Fruit fly (Drosophila melanogaster) whole organism, wandering third instar larva: Measurements from ENCODE around the gene HDAC6.

Source experiments
- Abd-B ChIP-seq: fragments of >200 bp; optimal IDR thresholded peaks from 2 replicates; lab custom pipeline; 2017; ENCODE audit warnings: missing biosample characterization, missing genetic modification characterization
- CG9705 ChIP-seq: fragments of 200-800 bp; sonication (Bioruptor generic); optimal IDR thresholded peaks from 2 replicates; lab custom pipeline; 2018; ENCODE audit warnings: missing biosample characterization, mild to moderate bottlenecking, missing genetic modification characterization
- Dfd ChIP-seq: fragments of >200 bp; optimal IDR thresholded peaks from 2 replicates; lab custom pipeline; 2017; ENCODE audit warnings: missing biosample characterization, missing genetic modification characterization
- Dif ChIP-seq: fragments of 200-275, 200-300 bp; sonication (Bioruptor generic); optimal IDR thresholded peaks from 2 replicates; lab custom pipeline; 2018; ENCODE audit warnings: missing biosample characterization, missing genetic modification characterization; ENCODE audit not compliant: partially characterized antibody
- HLH106 ChIP-seq: fragments of 200-800 bp; optimal IDR thresholded peaks from 3 replicates; lab custom pipeline; 2019; ENCODE audit warnings: missing biosample characterization, mild to moderate bottlenecking, missing genetic modification characterization, moderate library complexity
- Hnf4 ChIP-seq: fragments of 200-800 bp; sonication (Bioruptor generic); optimal IDR thresholded peaks from 2 replicates; lab custom pipeline; 2016; ENCODE audit warnings: missing biosample characterization, mild to moderate bottlenecking, missing genetic modification characterization
- Hr78 ChIP-seq: fragments of >200 bp; optimal IDR thresholded peaks from 2 replicates; lab custom pipeline; 2017; ENCODE audit warnings: missing biosample characterization, missing genetic modification characterization
- Hr83 ChIP-seq: fragments of 200-300 bp; sonication (Bioruptor generic); optimal IDR thresholded peaks from 2 replicates; lab custom pipeline; 2016; ENCODE audit warnings: missing biosample characterization, mild to moderate bottlenecking, missing genetic modification characterization, moderate library complexity; ENCODE audit not compliant: poor library complexity, severe bottlenecking
- Myc ChIP-seq: fragments of >200 bp; optimal IDR thresholded peaks from 2 replicates; lab custom pipeline; 2017
- N ChIP-seq: fragments of >200 bp; optimal IDR thresholded peaks from 2 replicates; lab custom pipeline; 2018; ENCODE audit warnings: missing biosample characterization, missing external identifiers, missing genetic modification characterization
- Rel ChIP-seq, 2 experiments: fragments of 200-800 bp; sonication (Bioruptor generic) in 1 of 2; optimal IDR thresholded peaks; 2 replicates in 1 of 2; 3 replicates in 1 of 2; lab custom pipeline; 2016 to 2019; ENCODE audit warnings: mild to moderate bottlenecking in 2 of 2, missing biosample characterization in 2 of 2, missing genetic modification characterization in 2 of 2, moderate library complexity in 1 of 2
- Sp1 ChIP-seq: fragments of 200-800 bp; sonication (Bioruptor generic); optimal IDR thresholded peaks from 3 replicates; lab custom pipeline; 2019; ENCODE audit warnings: missing biosample characterization, mild to moderate bottlenecking, missing genetic modification characterization, moderate library complexity
- br ChIP-seq: fragments of 200-800 bp; sonication (Bioruptor generic); optimal IDR thresholded peaks from 2 replicates; lab custom pipeline; 2016; ENCODE audit warnings: missing biosample characterization, missing genetic modification characterization
- dl ChIP-seq, 2 experiments: fragments of 175-275, 200-275 bp in 1 of 2; fragments of 200-275 bp in 1 of 2; sonication (Bioruptor generic); optimal IDR thresholded peaks; lab custom pipeline; 2018; ENCODE audit warnings: mild to moderate bottlenecking in 2 of 2, missing biosample characterization in 2 of 2, missing genetic modification characterization in 2 of 2, moderate library complexity in 2 of 2; ENCODE audit not compliant: partially characterized antibody in 2 of 2, insufficient read depth in 1 of 2
- dmrt93B ChIP-seq: fragments of 200-800 bp; sonication (Bioruptor generic); optimal IDR thresholded peaks from 2 replicates; lab custom pipeline; 2018; ENCODE audit warnings: missing biosample characterization, mild to moderate bottlenecking, missing genetic modification characterization
- ey ChIP-seq: fragments of 200-800 bp; sonication (Bioruptor generic); optimal IDR thresholded peaks from 2 replicates; lab custom pipeline; 2016; ENCODE audit warnings: missing biosample characterization, missing genetic modification characterization
- foxo ChIP-seq, 2 experiments: fragments of 200-800 bp; sonication (Bioruptor generic); optimal IDR thresholded peaks; 2 replicates in 1 of 2; 3 replicates in 1 of 2; lab custom pipeline; 2016 to 2017; ENCODE audit warnings: missing biosample characterization in 2 of 2, missing genetic modification characterization in 2 of 2
- fru ChIP-seq: fragments of 200-800 bp; sonication (Bioruptor generic); optimal IDR thresholded peaks from 3 replicates; lab custom pipeline; 2016; ENCODE audit warnings: missing biosample characterization, mild to moderate bottlenecking, missing genetic modification characterization
- h ChIP-seq: fragments of 200-800 bp; sonication (Bioruptor generic); optimal IDR thresholded peaks from 3 replicates; lab custom pipeline; 2016; ENCODE audit warnings: missing biosample characterization, mild to moderate bottlenecking, missing genetic modification characterization
- jim ChIP-seq: fragments of 175-275, 200-325 bp; sonication (Bioruptor generic); optimal IDR thresholded peaks from 2 replicates; lab custom pipeline; 2016; ENCODE audit warnings: missing biosample characterization, mild to moderate bottlenecking, missing genetic modification characterization
- lola ChIP-seq: fragments of >200 bp; optimal IDR thresholded peaks from 2 replicates; lab custom pipeline; 2017; ENCODE audit warnings: missing biosample characterization, missing genetic modification characterization
- pan ChIP-seq: fragments of >200 bp; optimal IDR thresholded peaks from 2 replicates; lab custom pipeline; 2017
- psq ChIP-seq: fragments of 200-800 bp; sonication (Bioruptor generic); optimal IDR thresholded peaks from 3 replicates; lab custom pipeline; 2017; ENCODE audit warnings: missing biosample characterization, mild to moderate bottlenecking, missing genetic modification characterization, moderate library complexity
- sage ChIP-seq: fragments of 200-800 bp; sonication (Bioruptor generic); optimal IDR thresholded peaks from 2 replicates; lab custom pipeline; 2016; ENCODE audit warnings: missing biosample characterization, mild to moderate bottlenecking, missing genetic modification characterization
- sv ChIP-seq: fragments of 200-800 bp; sonication (Bioruptor generic); optimal IDR thresholded peaks from 3 replicates; lab custom pipeline; 2016; ENCODE audit warnings: missing biosample characterization, missing genetic modification characterization
- tai ChIP-seq: sonication (Bioruptor generic); optimal IDR thresholded peaks from 2 replicates; lab custom pipeline; 2016; ENCODE audit warnings: missing biosample characterization, missing genetic modification characterization
- usp ChIP-seq: fragments of >200 bp; optimal IDR thresholded peaks from 2 replicates; lab custom pipeline; 2017; ENCODE audit warnings: missing biosample characterization, missing genetic modification characterization
- woc ChIP-seq: sonication (Bioruptor generic); optimal IDR thresholded peaks from 2 replicates; lab custom pipeline; 2016; ENCODE audit warnings: missing biosample characterization, mild to moderate bottlenecking, missing genetic modification characterization

Gene HDAC6

DNA sequence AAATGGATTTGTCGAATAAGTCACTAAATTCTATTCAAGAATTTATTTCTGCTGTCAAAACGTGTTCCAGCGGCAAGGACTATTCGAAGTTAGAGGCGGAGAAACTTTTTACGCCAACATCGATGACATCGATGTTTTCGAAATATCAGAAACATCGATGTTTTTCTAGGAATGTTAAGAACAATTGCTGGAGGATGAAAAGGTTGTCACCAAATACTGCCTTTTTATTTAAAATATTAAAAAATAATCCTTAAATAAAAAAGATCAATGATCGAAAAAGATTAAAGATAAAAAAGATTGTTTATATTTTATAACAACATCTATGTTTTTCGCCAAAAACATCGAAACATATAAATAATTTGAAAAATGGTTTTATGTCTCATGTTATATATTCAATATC, 8.9 kb downstream of the HDAC6 start, which contains the start of gene CG9123:
Gene CG9123, minus strand, starts transcription at position 101 of the 400 bp plus-strand sequence.
- TF ChIP-seq N (GFP tag; lab: Kevin White, UChicago) (no peak), Hr78 (GFP tag; lab: Kevin White, UChicago) (no peak), woc (no peak), CG9705 (GFP tag; lab: Kevin White, UChicago) (no peak), Abd-B (GFP tag; lab: Kevin White, UChicago) (no peak)

DNA sequence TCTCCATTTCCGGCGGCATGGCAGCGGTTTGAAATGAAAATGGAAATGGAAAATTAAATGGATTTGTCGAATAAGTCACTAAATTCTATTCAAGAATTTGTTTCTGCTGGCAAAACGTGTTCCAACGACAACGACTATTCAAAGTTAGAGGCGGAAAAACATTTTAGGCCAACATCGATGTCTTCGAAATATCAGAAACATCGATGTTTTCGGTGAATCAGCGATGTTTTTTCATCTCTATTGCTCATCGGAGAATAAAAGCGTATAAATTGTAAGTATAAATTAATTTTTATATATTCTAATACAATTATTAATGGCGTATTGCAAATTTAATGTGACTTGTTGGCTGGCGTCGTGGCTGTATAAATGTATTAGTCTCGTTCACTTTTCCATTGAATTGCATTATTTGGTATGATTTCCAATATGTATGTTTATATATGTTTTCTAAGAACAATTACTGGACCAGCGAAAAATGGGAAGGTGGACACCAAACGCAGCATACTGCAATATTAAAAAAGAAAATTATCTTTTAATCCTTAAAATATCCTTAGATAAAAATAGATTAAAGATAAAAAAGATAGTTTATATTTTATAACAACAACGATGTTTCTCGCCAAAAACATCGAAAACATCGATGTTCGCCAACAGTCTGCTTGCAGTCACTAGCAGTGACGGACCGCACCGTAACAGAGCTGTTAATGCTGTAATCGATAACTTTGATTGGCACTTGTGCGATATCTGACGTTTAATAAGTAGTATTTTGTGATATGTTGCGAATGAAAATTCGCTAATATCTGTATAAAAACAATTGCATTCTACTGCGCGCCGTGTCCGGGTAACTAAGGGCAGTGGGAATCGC, 11.6 kb downstream of the HDAC6 start, which contains the start of the genes CG12608 and Prp5:
Gene CG12608, minus strand, starts transcription at position 153 of the 859 bp plus-strand sequence.
Gene Prp5, plus strand, starts transcription at position 697 of the 859 bp plus-strand sequence.
- TF ChIP-seq foxo (GFP tag; optimal IDR thresholded peaks at IDR 0.05; lab: Kevin White, UChicago) (peak in 1 of 2 experiments; percentile 11), woc (peak; percentile 0), jim (GFP tag; lab: Kevin White, UChicago) (no peak), HLH106 (peak; percentile 12)

DNA sequence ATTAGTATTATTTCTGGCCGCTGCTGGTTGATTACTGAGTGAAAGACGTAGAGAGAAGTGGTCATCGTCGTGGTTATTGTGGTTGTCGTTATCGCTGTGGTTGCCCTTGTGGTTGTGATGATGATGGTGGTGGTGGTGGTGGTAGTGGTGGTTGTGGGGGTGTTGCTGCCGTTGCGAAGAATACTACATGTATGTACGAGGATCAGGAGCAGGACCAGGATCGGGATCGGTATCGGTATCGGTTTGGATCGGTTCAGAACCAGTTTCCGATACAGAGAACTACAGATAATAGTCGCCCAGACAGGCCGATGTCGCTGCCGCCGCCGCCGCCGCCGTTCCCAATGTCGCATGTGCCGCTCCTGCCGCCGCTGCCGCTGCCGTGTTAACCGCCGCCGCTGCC, 19.6 kb downstream of the HDAC6 start:
- TF ChIP-seq sv (no peak), CG9705 (GFP tag; lab: Kevin White, UChicago) (no peak), foxo (GFP tag; optimal IDR thresholded peaks at IDR 0.05; lab: Kevin White, UChicago) (no peak), Dfd (GFP tag; lab: Kevin White, UChicago) (peak; percentile 72), dl (GFP tag; optimal IDR thresholded peaks at IDR 0.05; lab: Kevin White, UChicago; ENCODE audit: insufficient read depth in 1 of 2, partially characterized antibody in 2 of 2) (no peak), lola (GFP tag; lab: Kevin White, UChicago) (no peak)

DNA sequence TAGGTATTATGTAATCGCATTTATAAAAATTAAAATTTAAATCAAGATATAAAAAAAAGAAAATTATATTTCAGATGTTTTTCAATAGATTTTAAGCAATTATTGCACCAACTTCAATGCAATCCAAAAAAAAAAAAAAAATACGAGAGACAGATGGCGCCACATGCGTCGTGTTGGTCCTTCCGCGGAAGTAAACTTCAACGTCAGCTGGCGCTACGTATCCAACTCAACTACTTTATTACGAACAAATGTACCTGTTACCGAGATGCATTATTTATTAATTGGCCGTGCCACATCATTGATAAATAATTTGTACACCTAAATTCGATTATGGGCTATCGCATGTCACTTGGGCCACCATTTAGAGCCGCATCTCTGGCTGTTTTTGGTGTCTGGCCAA, 20.5 kb downstream of the HDAC6 start:
- TF ChIP-seq h (GFP tag; lab: Kevin White, UChicago) (no peak), sage (no peak), ey (no peak), Rel (GFP tag; optimal IDR thresholded peaks at IDR 0.05; lab: Kevin White, UChicago) (no peak), Rel (tag; optimal IDR thresholded peaks at IDR 0.05; lab: Kevin White, UChicago) (no peak), woc (no peak), dmrt93B (GFP tag; lab: Kevin White, UChicago) (no peak), CG9705 (GFP tag; lab: Kevin White, UChicago) (no peak), dl (GFP tag; optimal IDR thresholded peaks at IDR 0.05; lab: Kevin White, UChicago; ENCODE audit: insufficient read depth in 1 of 2, partially characterized antibody in 2 of 2) (no peak), usp (GFP tag; lab: Kevin White, UChicago) (no peak), Sp1 (GFP tag; lab: Kevin White, UChicago) (no peak)
- TF ChIP-seq, all 38 proteins: peak for 0

DNA sequence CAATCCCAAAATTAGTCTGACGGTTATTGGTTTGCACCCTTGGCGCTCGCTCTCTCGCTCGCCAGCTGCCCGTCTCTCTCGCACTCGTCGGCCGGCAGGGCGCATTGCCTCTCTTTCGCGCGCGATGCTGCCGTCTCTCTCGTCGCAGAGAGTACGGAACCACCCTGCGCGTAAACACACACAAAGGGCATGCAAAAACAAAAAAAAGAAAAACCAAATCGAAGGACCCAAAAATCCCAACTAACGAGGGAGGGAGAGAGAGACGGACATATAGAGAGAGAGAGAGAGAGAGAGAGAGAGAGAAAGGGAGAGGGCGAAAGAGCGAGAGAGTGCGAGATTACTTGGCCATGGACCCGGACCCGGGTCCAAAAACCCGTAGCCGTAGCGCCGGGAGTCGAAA, 23.3 kb downstream of the HDAC6 start:
- TF ChIP-seq pan (no peak), tai (GFP tag; lab: Kevin White, UChicago) (no peak), woc (no peak), usp (GFP tag; lab: Kevin White, UChicago) (no peak), Hnf4 (GFP tag; lab: Kevin White, UChicago) (no peak), sv (no peak), HLH106 (no peak), psq (GFP tag; lab: Kevin White, UChicago) (no peak), Dif (GFP tag; lab: Kevin White, UChicago) (no peak), Myc (no peak), fru (GFP tag; lab: Kevin White, UChicago) (no peak), sage (no peak), Rel (GFP tag; optimal IDR thresholded peaks at IDR 0.05; lab: Kevin White, UChicago) (no peak), Rel (tag; optimal IDR thresholded peaks at IDR 0.05; lab: Kevin White, UChicago) (no peak), Hr83 (GFP tag; lab: Kevin White, UChicago) (no peak)

DNA sequence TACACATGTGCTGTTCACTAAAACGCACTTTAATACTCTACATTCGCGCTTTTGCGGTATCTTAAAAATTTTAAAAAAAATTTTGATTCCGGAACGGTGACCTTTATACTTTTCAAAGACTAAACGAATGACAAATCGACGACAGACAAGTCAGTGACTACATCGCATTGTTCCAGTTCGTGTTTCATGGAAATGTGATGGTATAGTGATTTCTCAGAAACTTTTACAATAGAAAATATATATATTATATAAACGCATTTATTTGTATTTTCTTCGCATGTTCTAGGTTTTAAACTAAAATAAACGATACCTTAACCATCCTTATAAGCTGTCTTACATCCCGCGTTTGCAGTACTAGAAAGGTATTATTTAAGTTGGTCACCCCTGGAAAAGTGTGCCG, 27.9 kb downstream of the HDAC6 start, which contains the start of gene Pp1-13C:
Gene Pp1-13C, minus strand, starts transcription at position 101 of the 400 bp plus-strand sequence.
- TF ChIP-seq Hr78 (GFP tag; lab: Kevin White, UChicago) (no peak), br (GFP tag; lab: Kevin White, UChicago) (no peak), sage (no peak), sv (no peak)
